Worm (Caenorhabditis elegans): ENCODE data around the gene str-109.

- TF ChIP-seq nhr-80 (tag; optimal IDR thresholded peaks at IDR 0.05) = no peak
- TF ChIP-seq lir-1 (GFP tag; conservative IDR thresholded peaks at IDR 0.05) = no peak
Measured at ce11 chrV:16114237-16114636, 47.8 kb downstream of the str-109 start, which contains the start of gene srxa-16.
